Worm (Caenorhabditis elegans) whole organism, midembryonic: ENCODE results near the gene F40F9.3.

Experiments used
- T22C8.4 ChIP-seq: fragments of 200-800 bp; sonication (Bioruptor generic); IDR thresholded peaks from 2 replicates; pipeline ENCODE4 v1.3.6; 2022; ENCODE audit warnings: missing genetic modification characterization, missing compliant biosample characterization
- cog-1 ChIP-seq: sonication (generic microtip); optimal IDR thresholded peaks from 2 replicates; lab custom pipeline; 2016; ENCODE audit warnings: missing genetic modification characterization, missing compliant biosample characterization

DNA sequence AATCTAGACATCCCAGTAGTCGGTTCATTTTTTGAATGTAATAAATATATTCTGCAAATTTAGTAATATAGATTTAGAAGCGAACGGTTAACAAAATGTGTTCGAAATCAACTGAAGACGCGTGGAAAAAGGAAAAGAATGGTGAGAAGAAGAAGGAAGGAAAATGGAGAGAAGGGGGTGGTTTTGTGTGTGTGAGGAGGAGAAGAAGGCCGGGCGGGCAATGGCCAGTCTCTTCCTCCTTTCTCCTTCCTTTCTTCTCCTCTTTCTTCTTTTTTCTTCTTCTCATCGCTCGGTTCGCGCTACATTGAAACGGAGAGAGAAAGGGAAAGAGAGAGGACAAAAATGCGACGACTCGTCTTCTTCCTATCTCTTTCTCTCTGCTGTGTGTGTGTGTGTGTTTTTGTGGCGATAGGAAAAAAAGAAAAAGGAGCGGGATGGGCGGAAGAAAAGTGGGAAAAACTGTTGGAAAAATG, 22.9 kb upstream of the F40F9.3 start, which contains the start of gene ztf-9:
- TF ChIP-seq cog-1 (no peak), T22C8.4 (GFP tag; lab: Robert Waterston, UW) (no peak)
